Worm (Caenorhabditis elegans): Measurements from ENCODE around the gene C06C6.9.

- TF ChIP-seq ama-1 (optimal IDR thresholded peaks at IDR 0.05), result no peak
- no peak for TF ChIP-seq ama-1 (GFP tag; optimal IDR thresholded peaks at IDR 0.05)
- TF ChIP-seq attf-6 (GFP tag; IDR thresholded peaks at IDR 0.05), result no peak
- TF ChIP-seq chd-7 (tag; optimal IDR thresholded peaks at IDR 0.05), result no peak
- TF ChIP-seq tlf-1 (GFP tag; optimal IDR thresholded peaks at IDR 0.05), result no peak
- TF ChIP-seq lag-1 (GFP tag; IDR thresholded peaks at IDR 0.05), result no peak
- TF ChIP-seq snpc-4 (GFP tag; optimal IDR thresholded peaks at IDR 0.05), result no peak
- TF ChIP-seq snpc-4 (tag; optimal IDR thresholded peaks at IDR 0.05), result no peak
Observed at ce11 chrV:16009564-16009963, 13.0 kb upstream of the C06C6.9 start, which contains the start of gene str-233.
